Fruit fly (Drosophila melanogaster) whole organism, embryonic: ENCODE results near the gene CG5172.
A peak's percentile ranks its signal among the peaks of the same experiment; 100 is the strongest.

Experiments
- Aef1 ChIP-seq: fragments of 200-800 bp; sonication (Bioruptor generic); IDR thresholded peaks from 3 replicates; pipeline ENCODE4 v1.3.6; 2022; ENCODE audit warnings: missing biosample characterization, missing genetic modification characterization
- Antp ChIP-seq: fragments of 200-800 bp; sonication (Bioruptor generic); optimal IDR thresholded peaks from 3 replicates; lab custom pipeline; 2016; ENCODE audit warnings: missing biosample characterization, missing genetic modification characterization
- CG12155 ChIP-seq: fragments of 200-800 bp; sonication (Bioruptor generic); optimal IDR thresholded peaks from 3 replicates; lab custom pipeline; 2016; ENCODE audit warnings: missing biosample characterization, missing genetic modification characterization
- CG1602 ChIP-seq: fragments of 200-800 bp; sonication (Bioruptor generic); optimal IDR thresholded peaks from 3 replicates; lab custom pipeline; 2016; ENCODE audit warnings: missing biosample characterization, missing genetic modification characterization
- CG17829 ChIP-seq: fragments of 200-800 bp; optimal IDR thresholded peaks from 2 replicates; lab custom pipeline; 2019; ENCODE audit warnings: missing biosample characterization, mild to moderate bottlenecking, missing genetic modification characterization, moderate library complexity
- CG33557 ChIP-seq: fragments of 200-800 bp; sonication (Bioruptor generic); optimal IDR thresholded peaks from 2 replicates; lab custom pipeline; 2019; ENCODE audit warnings: missing biosample characterization, mild to moderate bottlenecking, missing genetic modification characterization, moderate library complexity
- HmgZ ChIP-seq: fragments of 200-800 bp; sonication (Bioruptor generic); optimal IDR thresholded peaks from 2 replicates; lab custom pipeline; 2018; ENCODE audit warnings: missing biosample characterization, mild to moderate bottlenecking, missing genetic modification characterization
- Meics ChIP-seq: fragments of 200-800 bp; sonication (Bioruptor generic); optimal IDR thresholded peaks from 2 replicates; lab custom pipeline; 2017; ENCODE audit warnings: missing biosample characterization, mild to moderate bottlenecking, missing genetic modification characterization
- Nf-YB ChIP-seq: fragments of 200-800 bp; sonication (Bioruptor generic); optimal IDR thresholded peaks from 3 replicates; lab custom pipeline; 2019; ENCODE audit warnings: missing biosample characterization, mild to moderate bottlenecking, missing genetic modification characterization, moderate library complexity
- bcd ChIP-seq: fragments of 200-800 bp; sonication (Bioruptor generic); optimal IDR thresholded peaks from 2 replicates; lab custom pipeline; 2017; ENCODE audit warnings: missing biosample characterization, mild to moderate bottlenecking, missing genetic modification characterization
- inv ChIP-seq: fragments of 200-800 bp; sonication (Bioruptor generic); IDR thresholded peaks from 2 replicates; pipeline ENCODE4 v1.3.6; 2022; ENCODE audit warnings: missing biosample characterization, missing genetic modification characterization; ENCODE audit not compliant: partially characterized antibody
- oc ChIP-seq: fragments of 200-800 bp; sonication (Bioruptor generic); optimal IDR thresholded peaks from 2 replicates; lab custom pipeline; 2018; ENCODE audit warnings: missing biosample characterization, mild to moderate bottlenecking, missing genetic modification characterization, moderate library complexity
- run ChIP-seq: fragments of 200-800 bp; sonication (Bioruptor generic); optimal IDR thresholded peaks from 3 replicates; lab custom pipeline; 2018; ENCODE audit warnings: missing biosample characterization, mild to moderate bottlenecking, missing genetic modification characterization
- tin ChIP-seq: fragments of 200-800 bp; sonication (Bioruptor generic); optimal IDR thresholded peaks from 3 replicates; lab custom pipeline; 2016; ENCODE audit warnings: missing biosample characterization, missing genetic modification characterization

- TF ChIP-seq Meics (GFP tag; lab: Kevin White, UChicago) (no peak), Aef1 (GFP tag; lab: Robert Waterston, UW) (no peak), Antp (GFP tag; lab: Kevin White, UChicago) (no peak), Nf-YB (no peak), bcd (GFP tag; lab: Kevin White, UChicago) (no peak), inv (GFP tag; lab: Robert Waterston, UW) (no peak), tin (GFP tag; lab: Kevin White, UChicago) (no peak), HmgZ (peak; percentile 40), CG1602 (no peak), run (tag; lab: Kevin White, UChicago) (no peak), oc (tag; lab: Kevin White, UChicago) (no peak), CG33557 (GFP tag; lab: Kevin White, UChicago) (no peak), CG17829 (tag; lab: Kevin White, UChicago) (peak; percentile 13), CG12155 (no peak)
These were observed 28.1 kb downstream of the CG5172 start, which contains the start of gene CG8675 for dm6 chrX:17249326-17249725.
